Worm (Caenorhabditis elegans): Measurements from ENCODE around the gene eri-12.

DNA sequence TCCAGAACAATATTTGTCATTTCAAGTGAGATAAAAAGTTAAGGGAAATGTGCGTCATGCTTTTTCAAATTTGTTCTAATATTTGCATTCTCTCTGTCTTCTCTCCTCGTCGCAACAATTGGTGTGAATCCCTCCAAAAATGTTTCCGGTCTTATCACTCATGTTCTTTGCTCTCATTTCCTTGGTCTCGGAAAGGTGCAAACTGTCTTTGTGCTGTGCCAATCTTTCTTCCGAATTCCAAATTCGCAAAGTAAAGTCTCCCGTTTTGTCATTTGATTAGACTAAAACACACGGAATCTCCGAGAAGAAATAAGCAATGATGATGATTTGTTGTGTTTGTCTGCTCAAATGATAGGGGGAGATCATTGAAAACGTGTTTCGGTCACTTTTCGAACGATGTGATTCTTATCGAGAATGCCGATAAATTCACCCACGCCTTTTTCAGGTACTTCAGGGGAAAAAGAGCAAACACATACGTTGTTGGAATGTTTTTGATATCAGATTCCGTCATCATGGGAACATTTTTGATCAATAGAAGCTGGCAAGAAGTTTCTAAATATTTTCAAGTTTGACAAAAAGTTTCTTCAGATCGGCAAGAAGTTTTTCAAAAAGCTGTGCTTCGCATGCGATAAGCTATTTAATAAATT lies 8.9 kb downstream of the eri-12 start:
- TF ChIP-seq fos-1 (tag; optimal IDR thresholded peaks at IDR 0.05), result no peak
- TF ChIP-seq elt-2 (tag; optimal IDR thresholded peaks at IDR 0.05), result peak; percentile 65
- TF ChIP-seq unc-62 (GFP tag; optimal IDR thresholded peaks at IDR 0.05), result no peak
- TF ChIP-seq ceh-9 (tag; optimal IDR thresholded peaks at IDR 0.05), result no peak

Data from whole organism, L3 larva.